Fruit fly (Drosophila melanogaster) whole organism, embryonic: ENCODE results near the gene CG14803.

Experiments
- Asciz ChIP-seq: fragments of 200-800 bp; sonication (Bioruptor generic); optimal IDR thresholded peaks from 2 replicates; lab custom pipeline; 2017; ENCODE audit warnings: missing biosample characterization, mild to moderate bottlenecking, missing genetic modification characterization, missing genetic modification reagents
- B-H2 ChIP-seq: fragments of 200-800 bp; sonication (Bioruptor generic); optimal IDR thresholded peaks from 2 replicates; lab custom pipeline; 2018; ENCODE audit warnings: missing biosample characterization, mild to moderate bottlenecking, missing genetic modification characterization
- CG10959 ChIP-seq: fragments of 200-800 bp; sonication (Bioruptor generic); IDR thresholded peaks from 2 replicates; pipeline ENCODE4 v1.3.6; 2022; ENCODE audit warnings: missing biosample characterization, missing genetic modification characterization
- CG11456 ChIP-seq: fragments of 200-800 bp; sonication (Bioruptor generic); IDR thresholded peaks from 3 replicates; pipeline ENCODE4 v1.3.6; 2022; ENCODE audit warnings: missing biosample characterization, missing genetic modification characterization
- CG11504 ChIP-seq: fragments of 200-800 bp; sonication (Bioruptor generic); optimal IDR thresholded peaks from 3 replicates; lab custom pipeline; 2019; ENCODE audit warnings: missing biosample characterization, mild to moderate bottlenecking, missing genetic modification characterization, moderate library complexity
- CG11696 ChIP-seq: fragments of 200-800 bp; sonication (Bioruptor generic); IDR thresholded peaks from 2 replicates; pipeline ENCODE4 v1.3.6; 2022; ENCODE audit warnings: missing biosample characterization, missing genetic modification characterization
- CG12942 ChIP-seq: fragments of 200-800 bp; sonication (Bioruptor generic); optimal IDR thresholded peaks from 3 replicates; lab custom pipeline; 2016; ENCODE audit warnings: missing biosample characterization, missing genetic modification characterization
- CG13424 ChIP-seq: fragments of 200-800 bp; sonication (Bioruptor generic); optimal IDR thresholded peaks from 2 replicates; lab custom pipeline; 2019; ENCODE audit warnings: missing biosample characterization, mild to moderate bottlenecking, missing genetic modification characterization, moderate library complexity
- CG16815 ChIP-seq: fragments of 200-800 bp; sonication (Bioruptor generic); optimal IDR thresholded peaks from 3 replicates; lab custom pipeline; 2017; ENCODE audit warnings: missing biosample characterization, mild to moderate bottlenecking, missing genetic modification characterization
- CG17612 ChIP-seq: fragments of 200-800 bp; sonication (Bioruptor generic); IDR thresholded peaks from 2 replicates; pipeline ENCODE4 v1.3.6; 2022; ENCODE audit warnings: missing biosample characterization, missing genetic modification characterization
- CG17829 ChIP-seq: fragments of 200-800 bp; optimal IDR thresholded peaks from 2 replicates; lab custom pipeline; 2019; ENCODE audit warnings: missing biosample characterization, mild to moderate bottlenecking, missing genetic modification characterization, moderate library complexity
- CG2678 ChIP-seq: fragments of 200-800 bp; sonication (Bioruptor generic); optimal IDR thresholded peaks from 3 replicates; lab custom pipeline; 2019; ENCODE audit warnings: missing biosample characterization, mild to moderate bottlenecking, missing genetic modification characterization, moderate library complexity
- CG3847 ChIP-seq: fragments of 200-800 bp; sonication (Bioruptor generic); IDR thresholded peaks from 2 replicates; pipeline ENCODE4 v1.3.6; 2022; ENCODE audit warnings: missing biosample characterization, missing genetic modification characterization
- CG3995 ChIP-seq: fragments of 200-800 bp; sonication (Bioruptor generic); optimal IDR thresholded peaks from 3 replicates; lab custom pipeline; 2016; ENCODE audit warnings: missing biosample characterization, missing genetic modification characterization
- CG4328 ChIP-seq: fragments of 200-800 bp; sonication (Bioruptor generic); optimal IDR thresholded peaks from 3 replicates; lab custom pipeline; 2017; ENCODE audit warnings: missing biosample characterization, missing genetic modification reagents, missing genetic modification characterization
- CG4360 ChIP-seq: fragments of 200-800 bp; sonication (Bioruptor generic); IDR thresholded peaks from 2 replicates; pipeline ENCODE4 v1.3.6; 2022; ENCODE audit warnings: missing biosample characterization, missing genetic modification characterization
- CG43689 ChIP-seq: fragments of 200-800 bp; sonication (Bioruptor generic); IDR thresholded peaks from 2 replicates; pipeline ENCODE4 v1.3.6; 2022; ENCODE audit warnings: missing biosample characterization, missing genetic modification characterization
- CG4707 ChIP-seq: fragments of 200-800 bp; sonication (Bioruptor generic); optimal IDR thresholded peaks from 2 replicates; lab custom pipeline; 2018; ENCODE audit warnings: missing biosample characterization, mild to moderate bottlenecking, missing genetic modification characterization, moderate library complexity
- CG4820 ChIP-seq: fragments of 200-800 bp; sonication (Bioruptor generic); optimal IDR thresholded peaks from 3 replicates; lab custom pipeline; 2016; ENCODE audit warnings: missing biosample characterization, missing genetic modification characterization
- CG5245 ChIP-seq: fragments of 200-800 bp; sonication (Bioruptor generic); optimal IDR thresholded peaks from 3 replicates; lab custom pipeline; 2016; ENCODE audit warnings: missing biosample characterization, missing genetic modification characterization
- CG6175 ChIP-seq: fragments of 200-800 bp; sonication (Bioruptor generic); IDR thresholded peaks from 3 replicates; pipeline ENCODE4 v1.3.6; 2022; ENCODE audit warnings: missing biosample characterization, missing genetic modification characterization
- CG6813 ChIP-seq: fragments of 200-800 bp; sonication (Bioruptor generic); optimal IDR thresholded peaks from 2 replicates; lab custom pipeline; 2017; ENCODE audit warnings: missing biosample characterization, missing genetic modification characterization, mild to moderate bottlenecking, moderate library complexity, missing genetic modification reagents
- CG7556 ChIP-seq: fragments of 200-800 bp; sonication (Bioruptor generic); optimal IDR thresholded peaks from 2 replicates; lab custom pipeline; 2017; ENCODE audit warnings: missing biosample characterization, mild to moderate bottlenecking, missing genetic modification characterization
- CG7987 ChIP-seq: fragments of 200-800 bp; sonication (Bioruptor generic); optimal IDR thresholded peaks from 2 replicates; lab custom pipeline; 2018; ENCODE audit warnings: missing biosample characterization, mild to moderate bottlenecking, missing genetic modification characterization, moderate library complexity
- CG9609 ChIP-seq: fragments of 200-800 bp; sonication (Bioruptor generic); optimal IDR thresholded peaks from 3 replicates; lab custom pipeline; 2016; ENCODE audit warnings: missing biosample characterization, missing genetic modification characterization
- CG9727 ChIP-seq: fragments of 200-800 bp; sonication (Bioruptor generic); optimal IDR thresholded peaks from 3 replicates; lab custom pipeline; 2017; ENCODE audit warnings: missing biosample characterization, mild to moderate bottlenecking, missing genetic modification characterization
- Chrac-16 ChIP-seq: fragments of 200-800 bp; sonication (Bioruptor generic); optimal IDR thresholded peaks from 3 replicates; lab custom pipeline; 2016; ENCODE audit warnings: missing biosample characterization, missing genetic modification characterization
- CkIIα-i1 ChIP-seq: fragments of 200-800 bp; sonication (Bioruptor generic); IDR thresholded peaks from 2 replicates; pipeline ENCODE4 v1.3.6; 2022; ENCODE audit warnings: missing biosample characterization, missing genetic modification characterization
- D19A ChIP-seq: fragments of 200-800 bp; optimal IDR thresholded peaks from 3 replicates; lab custom pipeline; 2019; ENCODE audit warnings: missing biosample characterization, mild to moderate bottlenecking, missing genetic modification characterization, moderate library complexity
- Ets97D ChIP-seq: fragments of 200-800 bp; sonication (Bioruptor generic); optimal IDR thresholded peaks from 3 replicates; lab custom pipeline; 2016; ENCODE audit warnings: missing biosample characterization, missing genetic modification characterization
- Nf-YB ChIP-seq: fragments of 200-800 bp; sonication (Bioruptor generic); optimal IDR thresholded peaks from 3 replicates; lab custom pipeline; 2019; ENCODE audit warnings: missing biosample characterization, mild to moderate bottlenecking, missing genetic modification characterization, moderate library complexity
- Ssrp ChIP-seq: fragments of 200-800 bp; sonication (Bioruptor generic); optimal IDR thresholded peaks from 2 replicates; lab custom pipeline; 2018; ENCODE audit warnings: missing biosample characterization, mild to moderate bottlenecking, missing genetic modification characterization, moderate library complexity
- ac ChIP-seq: fragments of 200-800 bp; sonication (Bioruptor generic); optimal IDR thresholded peaks from 3 replicates; lab custom pipeline; 2017; ENCODE audit warnings: missing biosample characterization, mild to moderate bottlenecking, missing genetic modification characterization
- ara ChIP-seq: fragments of 200-800 bp; sonication (Bioruptor generic); IDR thresholded peaks from 2 replicates; pipeline ENCODE4 v1.3.6; 2022; ENCODE audit warnings: missing biosample characterization, missing genetic modification characterization
- cato ChIP-seq: fragments of 200-800 bp; sonication (Bioruptor generic); optimal IDR thresholded peaks from 2 replicates; lab custom pipeline; 2016; ENCODE audit warnings: missing biosample characterization, missing genetic modification characterization, borderline replicate concordance
- chif ChIP-seq, 2 experiments: fragments of 200-800 bp; sonication (Bioruptor generic); optimal IDR thresholded peaks; 3 replicates each; lab custom pipeline; 2016; ENCODE audit warnings: missing biosample characterization in 2 of 2, missing genetic modification characterization in 2 of 2
- dan ChIP-seq: fragments of 200-800 bp; sonication (Bioruptor generic); IDR thresholded peaks from 2 replicates; pipeline ENCODE4 v1.3.6; 2022; ENCODE audit warnings: missing biosample characterization, missing genetic modification characterization
- dmrt11E ChIP-seq: fragments of 200-800 bp; sonication (Bioruptor generic); optimal IDR thresholded peaks from 3 replicates; lab custom pipeline; 2018; ENCODE audit warnings: missing biosample characterization, mild to moderate bottlenecking, missing genetic modification characterization, moderate library complexity
- fd96Cb ChIP-seq: fragments of 200-800 bp; sonication (Bioruptor generic); optimal IDR thresholded peaks from 2 replicates; lab custom pipeline; 2018; ENCODE audit warnings: missing biosample characterization, mild to moderate bottlenecking, missing genetic modification characterization, moderate library complexity
- fru ChIP-seq: fragments of >200 bp; optimal IDR thresholded peaks from 2 replicates; lab custom pipeline; 2017
- grn ChIP-seq: fragments of 200-800 bp; sonication (Bioruptor generic); optimal IDR thresholded peaks from 3 replicates; lab custom pipeline; 2017; ENCODE audit warnings: missing biosample characterization, missing genetic modification characterization
- gro ChIP-seq: fragments of 200-800 bp; sonication (Bioruptor generic); optimal IDR thresholded peaks from 2 replicates; lab custom pipeline; 2016; ENCODE audit warnings: missing biosample characterization, missing genetic modification characterization
- her ChIP-seq: fragments of 200-800 bp; sonication (Bioruptor generic); optimal IDR thresholded peaks from 2 replicates; lab custom pipeline; 2016; ENCODE audit warnings: missing biosample characterization, missing genetic modification characterization
- inv ChIP-seq: fragments of 200-800 bp; sonication (Bioruptor generic); IDR thresholded peaks from 2 replicates; pipeline ENCODE4 v1.3.6; 2022; ENCODE audit warnings: missing biosample characterization, missing genetic modification characterization; ENCODE audit not compliant: partially characterized antibody
- lmd ChIP-seq: fragments of 200-800 bp; sonication (Bioruptor generic); IDR thresholded peaks from 2 replicates; pipeline ENCODE4 v1.3.6; 2022; ENCODE audit warnings: missing biosample characterization, missing genetic modification characterization
- nau ChIP-seq: fragments of 200-800 bp; sonication (Bioruptor generic); optimal IDR thresholded peaks from 3 replicates; lab custom pipeline; 2017; ENCODE audit warnings: missing biosample characterization, mild to moderate bottlenecking, missing genetic modification characterization, missing genetic modification reagents
- otp ChIP-seq: fragments of 200-800 bp; sonication (Bioruptor generic); IDR thresholded peaks from 3 replicates; pipeline ENCODE4, ENCODE4 v1.3.6; 2022; ENCODE audit warnings: missing biosample characterization, missing genetic modification characterization
- pfk ChIP-seq: fragments of 200-800 bp; sonication (Bioruptor generic); optimal IDR thresholded peaks from 2 replicates; lab custom pipeline; 2018; ENCODE audit warnings: missing biosample characterization, mild to moderate bottlenecking, missing genetic modification characterization, moderate library complexity
- phol ChIP-seq: fragments of 200-800 bp; sonication (Bioruptor generic); optimal IDR thresholded peaks from 3 replicates; lab custom pipeline; 2018; ENCODE audit warnings: missing biosample characterization, mild to moderate bottlenecking, missing genetic modification characterization, moderate library complexity
- repo ChIP-seq: fragments of 200-800 bp; sonication (Bioruptor generic); optimal IDR thresholded peaks from 2 replicates; lab custom pipeline; 2016; ENCODE audit warnings: missing biosample characterization, missing genetic modification characterization
- sens-2 ChIP-seq: fragments of 200-800 bp; sonication (Bioruptor generic); IDR thresholded peaks from 2 replicates; pipeline ENCODE4 v1.3.6; 2022; ENCODE audit warnings: missing biosample characterization, missing genetic modification characterization
- sima ChIP-seq: fragments of 200-800 bp; sonication (Bioruptor generic); optimal IDR thresholded peaks from 2 replicates; lab custom pipeline; 2016; ENCODE audit warnings: missing biosample characterization, missing genetic modification characterization

The CG14803 gene

dm6 chrX:1880139-1880556 lies 11.5 kb downstream of the CG14803 start, which contains the start of gene Coa8 (continued):
- TF ChIP-seq CG4707 (GFP tag; lab: Kevin White, UChicago) (no peak), her (GFP tag; lab: Kevin White, UChicago) (no peak), CG7987 (GFP tag; lab: Kevin White, UChicago) (no peak), CG7556 (no peak), ara (GFP tag; lab: Robert Waterston, UW) (no peak), CG13424 (tag; lab: Kevin White, UChicago) (peak; percentile 62), sens-2 (GFP tag; lab: Robert Waterston, UW) (no peak), CG10959 (0 out of 2 replicates have a peak, but pooled peaks have one; percentile 9), gro (GFP tag; lab: Kevin White, UChicago) (no peak), pfk (GFP tag; lab: Kevin White, UChicago) (no peak), inv (peak; percentile 37), CG9609 (GFP tag; lab: Kevin White, UChicago) (peak; percentile 66), CG9727 (GFP tag; lab: Kevin White, UChicago) (no peak), CG11696 (GFP tag; lab: Robert Waterston, UW) (no peak), CG17829 (tag; lab: Kevin White, UChicago) (peak; percentile 9), CG6175 (GFP tag; lab: Robert Waterston, UW) (no peak), CG4820 (GFP tag; lab: Kevin White, UChicago) (no peak), cato (no peak), CG4328 (no peak), CG12942 (GFP tag; lab: Kevin White, UChicago) (peak; percentile 23), Ssrp (peak; percentile 23), chif (GFP tag; optimal IDR thresholded peaks at IDR 0.05; lab: Kevin White, UChicago) (peak in 1 of 2 experiments; percentile 5), D19A (tag; lab: Kevin White, UChicago) (no peak), CG3995 (GFP tag; lab: Kevin White, UChicago) (peak; percentile 30), dan (GFP tag; lab: Robert Waterston, UW) (no peak), ac (GFP tag; lab: Kevin White, UChicago) (no peak), CG5245 (GFP tag; lab: Kevin White, UChicago) (no peak), Asciz (GFP tag; lab: Kevin White, UChicago) (no peak), CG11504 (tag; lab: Kevin White, UChicago) (no peak), CkIIα-i1 (GFP tag; lab: Robert Waterston, UW) (no peak), CG4360 (no peak), Chrac-16 (peak; percentile 14), dmrt11E (peak; percentile 6), CG16815 (peak; percentile 10), CG43689 (GFP tag; lab: Robert Waterston, UW) (no peak), phol (tag; lab: Kevin White, UChicago) (peak; percentile 45), Ets97D (GFP tag; lab: Kevin White, UChicago) (peak; percentile 9), sima (no peak), lmd (GFP tag; lab: Robert Waterston, UW) (peak; percentile 50; the same call in 1 of the 2 replicates), grn (GFP tag; lab: Kevin White, UChicago) (no peak), nau (GFP tag; lab: Kevin White, UChicago) (no peak), B-H2 (GFP tag; lab: Kevin White, UChicago) (peak; percentile 9), CG6813 (no peak), CG11456 (0 out of 3 replicates have a peak, but pooled peaks have one; percentile 43), repo (GFP tag; lab: Kevin White, UChicago) (peak; percentile 18), fru (lab: Kevin White, UChicago) (no peak), fd96Cb (tag; lab: Kevin White, UChicago) (no peak), CG3847 (GFP tag; lab: Robert Waterston, UW) (peak; percentile 44), CG17612 (GFP tag; lab: Robert Waterston, UW) (no peak), otp (no peak), CG2678 (no peak), Nf-YB (GFP tag; lab: Kevin White, UChicago) (peak; percentile 4)
